Worm (Caenorhabditis elegans) whole organism, young adult: Measurements from ENCODE around the gene egl-20.
"Not testable (repeated sequence)": the region's sequence is repeated elsewhere in the genome, so short reads cannot be mapped to it uniquely, and the experiment has no call there.

Experiments used
- ZK185.1 ChIP-seq: sonication (generic microtip); optimal IDR thresholded peaks from 2 replicates; lab custom pipeline; 2016; ENCODE audit warnings: mild to moderate bottlenecking, missing genetic modification characterization, missing compliant biosample characterization; ENCODE audit not compliant: poor library complexity, severe bottlenecking
- ama-1 ChIP-seq, 3 experiments: fragments of 150-350 bp in 1 of 3; sonication (generic microtip) in 2 of 3; optimal IDR thresholded peaks; 2 replicates each; lab custom pipeline; 2014 to 2018; ENCODE audit warnings: missing biosample characterization in 2 of 3, missing genetic modification characterization in 2 of 3, missing genetic modification reagents in 2 of 3
- aptf-3 ChIP-seq: fragments of 200-800 bp; sonication (Bioruptor generic); IDR thresholded peaks from 2 replicates; pipeline ENCODE4 v1.3.6; 2022; ENCODE audit warnings: missing genetic modification characterization, missing compliant biosample characterization
- attf-3 ChIP-seq: fragments of 200-800 bp; sonication (Bioruptor generic); conservative IDR thresholded peaks from 2 replicates; pipeline ENCODE4 v1.3.6; 2022; ENCODE audit warnings: missing genetic modification reagents, missing genetic modification characterization, missing compliant biosample characterization
- ceh-100 ChIP-seq: fragments of 200-800 bp; sonication (Bioruptor generic); IDR thresholded peaks from 2 replicates; pipeline ENCODE4 v1.3.6; 2022; ENCODE audit warnings: missing genetic modification reagents, missing genetic modification characterization, missing compliant biosample characterization
- ets-4 ChIP-seq: fragments of 200-800 bp; sonication (Bioruptor generic); optimal IDR thresholded peaks from 2 replicates; lab custom pipeline; 2018; ENCODE audit warnings: mild to moderate bottlenecking, missing genetic modification characterization, missing compliant biosample characterization
- hmg-20 ChIP-seq: fragments of 200-800 bp; sonication (Bioruptor generic); IDR thresholded peaks from 2 replicates; pipeline ENCODE4 v1.3.6; 2022; ENCODE audit warnings: missing genetic modification reagents, missing genetic modification characterization, missing compliant biosample characterization
- madf-6 ChIP-seq: fragments of 200-800 bp; sonication (Bioruptor generic); IDR thresholded peaks from 2 replicates; pipeline ENCODE4 v1.3.6; 2022; ENCODE audit warnings: missing genetic modification reagents, missing genetic modification characterization, missing compliant biosample characterization
- nfyb-1 ChIP-seq: fragments of 200-800 bp; sonication (Bioruptor generic); IDR thresholded peaks from 2 replicates; pipeline ENCODE4 v1.3.6; 2022; ENCODE audit warnings: missing genetic modification reagents, missing genetic modification characterization, missing compliant biosample characterization
- rec-8 ChIP-seq, 2 experiments: sonication (generic microtip); optimal IDR thresholded peaks; 2 replicates each; lab custom pipeline; 2016; ENCODE audit warnings: mild to moderate bottlenecking in 2 of 2, missing genetic modification characterization in 2 of 2, missing genetic modification reagents in 2 of 2, missing genotype in 2 of 2, missing biosample characterization in 1 of 2, missing compliant biosample characterization in 1 of 2, moderate library complexity in 1 of 2
- sdz-38 ChIP-seq: sonication (generic microtip); optimal IDR thresholded peaks from 2 replicates; lab custom pipeline; 2016; ENCODE audit warnings: missing genotype, missing genetic modification characterization, missing compliant biosample characterization
- sea-2 ChIP-seq: fragments of 200-800 bp; sonication (Bioruptor generic); IDR thresholded peaks from 2 replicates; pipeline ENCODE4 v1.3.6; 2022; ENCODE audit warnings: missing genetic modification characterization, missing compliant biosample characterization
- unc-62 ChIP-seq: fragments of 150-350 bp; optimal IDR thresholded peaks from 2 replicates; lab custom pipeline; 2014; ENCODE audit warnings: missing biosample characterization, missing genetic modification reagents, missing genetic modification characterization

- not testable (repeated sequence) for TF ChIP-seq ama-1 (optimal IDR thresholded peaks at IDR 0.05; lab: Kevin White, UChicago); ama-1 (GFP tag; optimal IDR thresholded peaks at IDR 0.05; lab: Kevin White, UChicago); hmg-20; sdz-38; unc-62 (GFP tag; lab: Kevin White, UChicago); nfyb-1 (GFP tag; lab: Robert Waterston, UW); ets-4; rec-8 (tag; optimal IDR thresholded peaks at IDR 0.05; lab: Kevin White, UChicago); ZK185.1 (tag; lab: Kevin White, UChicago); ceh-100 (GFP tag; lab: Robert Waterston, UW); attf-3 (GFP tag; lab: Robert Waterston, UW); madf-6 (GFP tag; lab: Robert Waterston, UW); aptf-3 (GFP tag; lab: Robert Waterston, UW); sea-2 (GFP tag; lab: Robert Waterston, UW)
These were observed 48.3 kb downstream of the egl-20 start, which contains the start of gene msp-79 for ce11 chrIV:9767054-9767453.
